Fruit fly (Drosophila melanogaster): Measurements from ENCODE around the gene Fie.

dm6 chr3L:3894413-3894812 is 2.0 kb downstream of the Fie start:
- TF ChIP-seq ttk (optimal IDR thresholded peaks at IDR 0.05) (no peak), psq (optimal IDR thresholded peaks at IDR 0.05) (no peak), Myc (optimal IDR thresholded peaks at IDR 0.05) (no peak), Sin3A (optimal IDR thresholded peaks at IDR 0.05) (no peak)

Data from Kc167 (cell line).